Worm (Caenorhabditis elegans) whole organism, early embryonic: ENCODE data around the gene C14A11.6.

Experiments used
- B0310.2 ChIP-seq: sonication (generic microtip); optimal IDR thresholded peaks from 2 replicates; lab custom pipeline; 2016; ENCODE audit warnings: mild to moderate bottlenecking, missing genetic modification characterization, missing compliant biosample characterization
- F13C5.2 ChIP-seq: sonication (generic microtip); optimal IDR thresholded peaks from 2 replicates; lab custom pipeline; 2017; ENCODE audit warnings: mild to moderate bottlenecking, missing genetic modification characterization, inconsistent platforms, missing compliant biosample characterization
- aly-1 ChIP-seq: sonication (generic microtip); optimal IDR thresholded peaks from 2 replicates; lab custom pipeline; 2016; ENCODE audit warnings: missing genetic modification characterization, missing compliant biosample characterization
- ama-1 ChIP-seq: fragments of 150-350 bp; optimal IDR thresholded peaks from 2 replicates; lab custom pipeline; 2014
- ceh-13 ChIP-seq: fragments of 200-800 bp; sonication (Bioruptor generic); optimal IDR thresholded peaks from 2 replicates; lab custom pipeline; 2018; ENCODE audit warnings: mild to moderate bottlenecking, missing genetic modification characterization, missing compliant biosample characterization
- ceh-36 ChIP-seq: sonication (generic microtip); optimal IDR thresholded peaks from 2 replicates; lab custom pipeline; 2016; ENCODE audit warnings: missing genetic modification characterization, inconsistent platforms, missing compliant biosample characterization
- ets-7 ChIP-seq: sonication (generic microtip); optimal IDR thresholded peaks from 2 replicates; lab custom pipeline; 2016; ENCODE audit warnings: missing genotype, missing genetic modification characterization, missing compliant biosample characterization
- flt-1 ChIP-seq: fragments of 200-800 bp; sonication (Bioruptor generic); IDR thresholded peaks from 2 replicates; pipeline ENCODE4 v1.3.6; 2022; ENCODE audit warnings: missing genetic modification characterization, missing compliant biosample characterization
- hmbx-1 ChIP-seq: sonication (generic microtip); optimal IDR thresholded peaks from 2 replicates; lab custom pipeline; 2016; ENCODE audit warnings: mild to moderate bottlenecking, missing genetic modification characterization, missing compliant biosample characterization
- hmg-4 ChIP-seq: fragments of 200-800 bp; sonication (Bioruptor generic); optimal IDR thresholded peaks from 2 replicates; lab custom pipeline; 2018; ENCODE audit warnings: mild to moderate bottlenecking, missing genetic modification characterization, missing compliant biosample characterization
- hnd-1 ChIP-seq: sonication (generic microtip); optimal IDR thresholded peaks from 2 replicates; lab custom pipeline; 2016; ENCODE audit warnings: missing genetic modification characterization, missing compliant biosample characterization
- pes-1 ChIP-seq: fragments of 200-800 bp; sonication (Bioruptor generic); IDR thresholded peaks from 2 replicates; pipeline ENCODE4 v1.3.6; 2022; ENCODE audit warnings: missing genetic modification reagents, missing genetic modification characterization, missing compliant biosample characterization
- scrt-1 ChIP-seq: fragments of 200-800 bp; sonication (Bioruptor generic); IDR thresholded peaks from 2 replicates; pipeline ENCODE4 v1.3.6; 2022; ENCODE audit warnings: missing genetic modification characterization, missing compliant biosample characterization
- sea-1 ChIP-seq: fragments of 200-800 bp; sonication (Bioruptor generic); conservative IDR thresholded peaks from 2 replicates; pipeline ENCODE4 v1.3.6; 2022; ENCODE audit warnings: missing genetic modification characterization, missing compliant biosample characterization
- tbx-11 ChIP-seq: fragments of 200-800 bp; sonication (Bioruptor generic); IDR thresholded peaks from 2 replicates; pipeline ENCODE4 v1.3.6; 2022; ENCODE audit warnings: missing genetic modification characterization, missing compliant biosample characterization
- tbx-37 ChIP-seq: fragments of 200-800 bp; sonication (Bioruptor generic); conservative IDR thresholded peaks from 2 replicates; pipeline ENCODE4 v1.3.6; 2022; ENCODE audit warnings: missing genetic modification reagents, missing genetic modification characterization, missing compliant biosample characterization
- tra-4 ChIP-seq: sonication (generic microtip); optimal IDR thresholded peaks from 2 replicates; lab custom pipeline; 2017; ENCODE audit warnings: missing genetic modification characterization, missing compliant biosample characterization

Gene C14A11.6

DNA sequence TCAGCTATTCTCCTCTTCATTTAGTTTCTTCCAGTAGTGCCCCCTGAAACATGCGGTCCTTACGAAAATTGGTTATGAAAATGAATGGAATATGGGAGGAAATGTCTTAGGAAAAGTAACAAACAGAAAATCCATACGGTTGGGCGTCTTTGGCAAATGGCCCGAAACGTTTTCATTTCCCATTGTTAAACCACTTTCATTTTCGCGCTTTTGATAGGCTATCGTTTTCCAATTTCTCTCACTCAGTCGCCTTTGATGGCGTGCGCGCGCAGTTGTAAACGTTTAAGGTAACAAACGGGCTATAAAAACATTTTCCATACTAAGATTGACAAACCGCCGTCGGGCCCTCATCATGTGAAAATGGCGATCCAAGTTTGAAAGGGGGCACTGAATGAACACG is 18.9 kb downstream of the C14A11.6 start:
- TF ChIP-seq B0310.2 (tag; lab: Kevin White, UChicago) (no peak), pes-1 (GFP tag; lab: Robert Waterston, UW) (no peak), hmg-4 (GFP tag; lab: Kevin White, UChicago) (no peak), aly-1 (tag; lab: Kevin White, UChicago) (no peak), hnd-1 (tag; lab: Kevin White, UChicago) (no peak), tbx-37 (GFP tag; lab: Robert Waterston, UW) (no peak)

DNA sequence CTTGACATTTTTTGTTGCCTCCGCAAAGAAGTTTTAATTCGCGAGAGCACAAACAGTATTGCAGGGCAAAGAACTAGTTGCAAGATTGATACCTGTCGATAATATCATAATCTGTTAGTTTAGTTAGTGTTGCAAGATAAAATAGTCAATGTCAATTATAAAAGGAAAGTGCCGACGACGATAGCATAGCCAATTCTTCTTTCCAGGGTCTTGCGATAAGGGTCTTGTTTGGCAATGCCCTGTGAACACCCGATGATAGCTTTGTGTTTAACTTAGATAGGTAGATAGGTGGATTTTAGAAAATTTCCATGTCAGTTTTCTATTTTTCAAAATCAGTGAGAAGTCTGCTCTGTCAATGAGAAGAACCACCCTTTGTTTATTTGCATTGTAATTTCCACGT is 19.6 kb downstream of the C14A11.6 start:
- no peak for TF ChIP-seq tra-4

- TF ChIP-seq aly-1 (tag; lab: Kevin White, UChicago) (no peak), tbx-11 (no peak), ceh-36 (peak; percentile 62), scrt-1 (0 out of 2 replicates have a peak, but pooled peaks have one; percentile 25), hmg-4 (GFP tag; lab: Kevin White, UChicago) (peak; percentile 32)
Observed at ce11 chrX:2793527-2793926, 20.4 kb downstream of the C14A11.6 start.

- no peak for TF ChIP-seq hmg-4 (GFP tag; lab: Kevin White, UChicago)
- TF ChIP-seq tbx-37 (GFP tag; lab: Robert Waterston, UW): no peak
- TF ChIP-seq ceh-13 (GFP tag; lab: Kevin White, UChicago): no peak
- TF ChIP-seq hnd-1 (tag; lab: Kevin White, UChicago): no peak
- no peak for TF ChIP-seq pes-1 (GFP tag; lab: Robert Waterston, UW)
- no peak for TF ChIP-seq flt-1
- TF ChIP-seq tbx-11: no peak
- no peak for TF ChIP-seq aly-1 (tag; lab: Kevin White, UChicago)
- no peak for TF ChIP-seq scrt-1
- TF ChIP-seq tra-4: no peak
- no peak for TF ChIP-seq ceh-36
- no peak for TF ChIP-seq sea-1 (GFP tag; lab: Robert Waterston, UW)
- no peak for TF ChIP-seq F13C5.2 (tag; lab: Kevin White, UChicago)
- TF ChIP-seq B0310.2 (tag; lab: Kevin White, UChicago): no peak
Observed at ce11 chrX:2777973-2778372, 36.0 kb downstream of the C14A11.6 start.

DNA sequence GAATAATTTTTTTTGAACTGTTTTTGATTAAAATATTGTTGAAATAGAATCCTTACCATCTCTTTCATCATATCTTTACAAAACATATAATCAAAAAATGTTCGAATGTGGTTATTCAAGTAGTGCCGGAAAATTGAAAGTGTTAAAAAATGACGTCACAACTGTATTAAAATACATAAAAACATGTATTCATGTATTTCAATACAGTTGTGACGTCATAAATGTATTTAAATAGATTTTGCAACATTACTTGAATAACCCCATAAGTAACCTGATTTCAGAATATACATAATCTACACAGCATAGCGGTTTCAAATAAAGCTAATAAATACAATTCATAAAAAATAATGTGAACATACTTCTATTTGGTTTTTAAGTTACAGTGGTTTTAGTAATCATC is 37.0 kb downstream of the C14A11.6 start:
- TF ChIP-seq tbx-37 (GFP tag; lab: Robert Waterston, UW) (no peak), ceh-36 (no peak), F13C5.2 (tag; lab: Kevin White, UChicago) (no peak), scrt-1 (no peak), hmbx-1 (tag; lab: Kevin White, UChicago) (no peak), sea-1 (GFP tag; lab: Robert Waterston, UW) (no peak), tra-4 (no peak), tbx-11 (no peak)

ce11 chrX:2771742-2772141 is 42.2 kb downstream of the C14A11.6 start, which contains the start of gene cgef-1:
cgef-1 (plus strand) TSS chrX:2772042.
- TF ChIP-seq ceh-13 (GFP tag; lab: Kevin White, UChicago) (no peak), tra-4 (no peak), hmg-4 (GFP tag; lab: Kevin White, UChicago) (no peak), F13C5.2 (tag; lab: Kevin White, UChicago) (no peak), pes-1 (GFP tag; lab: Robert Waterston, UW) (no peak), sea-1 (GFP tag; lab: Robert Waterston, UW) (no peak)

DNA sequence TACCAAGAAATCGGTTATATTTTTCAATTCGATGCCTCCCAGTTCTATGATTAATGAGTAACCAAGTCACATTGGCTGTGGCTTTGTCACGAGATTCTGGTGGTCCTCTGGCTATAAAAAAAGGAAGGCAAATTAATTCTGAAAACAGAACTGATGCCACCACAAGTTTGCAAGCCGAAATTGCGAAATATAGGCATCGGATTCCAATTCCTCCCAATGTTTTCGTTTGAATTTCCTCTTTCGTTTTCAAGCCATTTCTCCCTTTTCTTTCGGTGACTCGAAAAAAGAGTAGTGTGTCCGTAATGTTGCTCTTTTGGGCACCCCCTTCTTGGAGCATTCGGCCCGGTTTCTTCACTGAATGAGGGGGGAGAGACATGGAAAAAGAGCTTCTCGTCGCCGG is 44.3 kb downstream of the C14A11.6 start, which contains the start of gene F55F1.2:
Gene F55F1.2, minus strand, starts transcription at position 376 of the 400 bp plus-strand sequence.
- no peak for TF ChIP-seq F13C5.2 (tag; lab: Kevin White, UChicago)
- no peak for TF ChIP-seq ceh-36
- no peak for TF ChIP-seq sea-1 (GFP tag; lab: Robert Waterston, UW)
- TF ChIP-seq tbx-37 (GFP tag; lab: Robert Waterston, UW): no peak
- no peak for TF ChIP-seq hnd-1 (tag; lab: Kevin White, UChicago)
- TF ChIP-seq aly-1 (tag; lab: Kevin White, UChicago): no peak
- no peak for TF ChIP-seq tra-4

- TF ChIP-seq ama-1 (lab: Kevin White, UChicago) (no peak), flt-1 (no peak), pes-1 (GFP tag; lab: Robert Waterston, UW) (no peak), tbx-37 (GFP tag; lab: Robert Waterston, UW) (no peak), ets-7 (no peak), aly-1 (tag; lab: Kevin White, UChicago) (no peak), scrt-1 (no peak), hmg-4 (GFP tag; lab: Kevin White, UChicago) (no peak), sea-1 (GFP tag; lab: Robert Waterston, UW) (no peak), hnd-1 (tag; lab: Kevin White, UChicago) (no peak), B0310.2 (tag; lab: Kevin White, UChicago) (no peak)
Observed at ce11 chrX:2764278-2764677, 49.7 kb downstream of the C14A11.6 start.
